Worm (Caenorhabditis elegans) whole organism, L4 larva: Measurements from ENCODE around the gene sec-24.1.

Source experiments
- D1046.2 ChIP-seq: fragments of 200-800 bp; sonication (Bioruptor generic); IDR thresholded peaks from 2 replicates; pipeline ENCODE4 v1.3.6; 2022; ENCODE audit warnings: missing genetic modification characterization, missing compliant biosample characterization
- F10B5.3 ChIP-seq: sonication (generic microtip); optimal IDR thresholded peaks from 2 replicates; lab custom pipeline; 2016; ENCODE audit warnings: mild to moderate bottlenecking, missing genetic modification characterization, missing compliant biosample characterization
- F26F4.8 ChIP-seq: fragments of 200-800 bp; sonication (Bioruptor generic); conservative IDR thresholded peaks from 2 replicates; pipeline ENCODE4 v1.3.6; 2022; ENCODE audit warnings: missing genetic modification characterization, missing compliant biosample characterization
- F37D6.2 ChIP-seq: sonication (generic microtip); optimal IDR thresholded peaks from 2 replicates; lab custom pipeline; 2016; ENCODE audit warnings: mild to moderate bottlenecking, missing genetic modification characterization, missing compliant biosample characterization
- R02D3.7 ChIP-seq: fragments of 150-350 bp; sonication (generic microtip); optimal IDR thresholded peaks from 3 replicates; lab custom pipeline; 2014; ENCODE audit warnings: missing biosample characterization, missing genetic modification characterization
- T26A8.4 ChIP-seq: fragments of 200-800 bp; sonication (Bioruptor generic); IDR thresholded peaks from 2 replicates; pipeline ENCODE4 v1.3.6; 2022; ENCODE audit warnings: missing genetic modification characterization, missing compliant biosample characterization
- Y105C5A.15 ChIP-seq: fragments of 200-800 bp; sonication (Bioruptor generic); IDR thresholded peaks from 2 replicates; pipeline ENCODE4 v1.3.6; 2022; ENCODE audit warnings: missing genetic modification characterization, missing compliant biosample characterization
- aly-2 ChIP-seq: sonication (generic microtip); optimal IDR thresholded peaks from 2 replicates; lab custom pipeline; 2018; ENCODE audit warnings: missing biosample characterization, missing genetic modification characterization
- ama-1 ChIP-seq: fragments of 150-350 bp; optimal IDR thresholded peaks from 2 replicates; lab custom pipeline; 2014; ENCODE audit warnings: inconsistent platforms, mixed read lengths
- arid-1 ChIP-seq: fragments of 200-800 bp; sonication (Bioruptor generic); conservative IDR thresholded peaks from 2 replicates; pipeline ENCODE4 v1.3.6; 2022; ENCODE audit warnings: missing genetic modification reagents, missing genetic modification characterization, missing compliant biosample characterization
- ceh-20 ChIP-seq: fragments of 200-800 bp; sonication (Bioruptor generic); IDR thresholded peaks from 2 replicates; pipeline ENCODE4 v1.3.6; 2022; ENCODE audit warnings: missing genetic modification reagents, missing genetic modification characterization, missing compliant biosample characterization
- ceh-28 ChIP-seq: fragments of 150-350 bp; optimal IDR thresholded peaks from 2 replicates; lab custom pipeline; 2014; ENCODE audit warnings: missing biosample characterization, missing genetic modification reagents, missing genetic modification characterization
- ceh-62 ChIP-seq: sonication (generic microtip); optimal IDR thresholded peaks from 2 replicates; lab custom pipeline; 2017; ENCODE audit warnings: missing biosample characterization, missing genetic modification characterization
- ces-1 ChIP-seq: fragments of 150-350 bp; sonication (generic microtip); optimal IDR thresholded peaks from 4 replicates; lab custom pipeline; 2014; ENCODE audit warnings: missing biosample characterization, missing genetic modification reagents, missing genetic modification characterization
- cey-2 ChIP-seq: sonication (generic microtip); optimal IDR thresholded peaks from 3 replicates; lab custom pipeline; 2017; ENCODE audit warnings: missing genetic modification characterization, mild to moderate bottlenecking, missing compliant biosample characterization, antibody characterized with exemption, borderline replicate concordance; ENCODE audit not compliant: insufficient read depth
- ctbp-1 ChIP-seq: fragments of 200-800 bp; sonication (Bioruptor generic); IDR thresholded peaks from 2 replicates; pipeline ENCODE4 v1.3.6; 2022; ENCODE audit warnings: missing genetic modification reagents, missing genetic modification characterization, missing compliant biosample characterization
- daf-19 ChIP-seq: fragments of 200-800 bp; sonication (Bioruptor generic); conservative IDR thresholded peaks from 2 replicates; pipeline ENCODE4 v1.3.6; 2022; ENCODE audit warnings: missing genetic modification characterization, missing compliant biosample characterization
- dmd-6 ChIP-seq: fragments of 200-800 bp; sonication (Bioruptor generic); IDR thresholded peaks from 2 replicates; pipeline ENCODE4 v1.3.6; 2022; ENCODE audit warnings: missing genetic modification reagents, missing genetic modification characterization, missing compliant biosample characterization
- dmd-8 ChIP-seq: fragments of 200-800 bp; sonication (Bioruptor generic); IDR thresholded peaks from 2 replicates; pipeline ENCODE4 v1.3.6; 2022; ENCODE audit warnings: missing genetic modification characterization, missing compliant biosample characterization
- dpl-1 ChIP-seq: fragments of 150-350 bp; optimal IDR thresholded peaks from 2 replicates; lab custom pipeline; 2014; ENCODE audit warnings: missing biosample characterization, missing genetic modification reagents, missing genetic modification characterization
- dve-1 ChIP-seq: sonication (generic microtip); optimal IDR thresholded peaks from 2 replicates; lab custom pipeline; 2017; ENCODE audit warnings: antibody characterized with exemption, mild to moderate bottlenecking, missing genetic modification characterization, missing compliant biosample characterization; ENCODE audit not compliant: insufficient read depth
- egl-27 ChIP-seq: sonication (generic microtip); optimal IDR thresholded peaks from 3 replicates; lab custom pipeline; 2017; ENCODE audit warnings: missing biosample characterization, missing genetic modification reagents, missing genetic modification characterization
- egl-43 ChIP-seq: fragments of 200-800 bp; sonication (Bioruptor generic); IDR thresholded peaks from 2 replicates; pipeline ENCODE4 v1.3.6; 2022; ENCODE audit warnings: missing genetic modification reagents, missing genetic modification characterization, missing compliant biosample characterization
- fkh-10 ChIP-seq: fragments of 150-350 bp; optimal IDR thresholded peaks from 2 replicates; lab custom pipeline; 2014; ENCODE audit warnings: missing biosample characterization, missing genetic modification reagents, missing genetic modification characterization
- gei-8 ChIP-seq: fragments of 200-800 bp; sonication (Bioruptor generic); optimal IDR thresholded peaks from 2 replicates; lab custom pipeline; 2018; ENCODE audit warnings: mild to moderate bottlenecking, missing genetic modification characterization, missing compliant biosample characterization
- hif-1 ChIP-seq, 2 experiments: sonication (generic microtip); optimal IDR thresholded peaks; 2 replicates each; lab custom pipeline; 2016 to 2017; ENCODE audit warnings: missing compliant biosample characterization in 2 of 2, missing genetic modification characterization in 2 of 2, missing genetic modification reagents in 2 of 2, missing genotype in 2 of 2, mild to moderate bottlenecking in 1 of 2
- hlh-11 ChIP-seq: fragments of 200-800 bp; sonication (Bioruptor generic); optimal IDR thresholded peaks from 2 replicates; lab custom pipeline; 2018; ENCODE audit warnings: mild to moderate bottlenecking, missing genetic modification characterization, missing compliant biosample characterization
- lim-7 ChIP-seq: fragments of 200-800 bp; sonication (Bioruptor generic); IDR thresholded peaks from 2 replicates; pipeline ENCODE4 v1.3.6; 2022; ENCODE audit warnings: missing genetic modification characterization, missing compliant biosample characterization
- lin-15B ChIP-seq: fragments of 150-350 bp; sonication (generic microtip); optimal IDR thresholded peaks from 3 replicates; lab custom pipeline; 2014; ENCODE audit warnings: missing biosample characterization, missing genetic modification characterization
- lin-29 ChIP-seq: fragments of 200-800 bp; sonication (Bioruptor generic); IDR thresholded peaks from 2 replicates; pipeline ENCODE4 v1.3.6; 2022; ENCODE audit warnings: missing genetic modification reagents, missing genetic modification characterization, missing compliant biosample characterization
- madf-5 ChIP-seq, 2 experiments: fragments of 200-800 bp; sonication (Bioruptor generic); IDR thresholded peaks; 2 replicates each; pipeline ENCODE4 v1.3.6; 2022; ENCODE audit warnings: missing compliant biosample characterization in 2 of 2, missing genetic modification characterization in 2 of 2
- mdt-29 ChIP-seq: fragments of 200-800 bp; sonication (Bioruptor generic); IDR thresholded peaks from 2 replicates; pipeline ENCODE4 v1.3.6; 2022; ENCODE audit warnings: missing genetic modification reagents, missing genetic modification characterization, missing compliant biosample characterization
- mes-2 ChIP-seq: sonication (generic microtip); optimal IDR thresholded peaks from 2 replicates; lab custom pipeline; 2016; ENCODE audit warnings: missing genotype, mild to moderate bottlenecking, missing genetic modification characterization, missing compliant biosample characterization; ENCODE audit not compliant: poor library complexity, severe bottlenecking
- mxl-3 ChIP-seq: fragments of 200-800 bp; sonication (Bioruptor generic); optimal IDR thresholded peaks from 2 replicates; lab custom pipeline; 2018; ENCODE audit warnings: mild to moderate bottlenecking, missing genetic modification characterization, missing compliant biosample characterization
- nhr-102 ChIP-seq: sonication (generic microtip); optimal IDR thresholded peaks from 2 replicates; lab custom pipeline; 2016; ENCODE audit warnings: mild to moderate bottlenecking, missing genetic modification characterization, moderate library complexity, missing compliant biosample characterization
- nhr-11 ChIP-seq: fragments of 150-350 bp; optimal IDR thresholded peaks from 2 replicates; lab custom pipeline; 2014; ENCODE audit warnings: missing biosample characterization, missing genetic modification characterization
- nhr-28 ChIP-seq: fragments of 150-350 bp; optimal IDR thresholded peaks from 2 replicates; lab custom pipeline; 2014; ENCODE audit warnings: missing biosample characterization, missing genetic modification characterization
- nhr-41 ChIP-seq: fragments of 200-800 bp; sonication (Bioruptor generic); IDR thresholded peaks from 2 replicates; pipeline ENCODE4 v1.3.6; 2022; ENCODE audit warnings: missing genetic modification reagents, missing genetic modification characterization, missing compliant biosample characterization
- nhr-48 ChIP-seq: sonication (generic microtip); optimal IDR thresholded peaks from 2 replicates; lab custom pipeline; 2016; ENCODE audit warnings: mild to moderate bottlenecking, missing genetic modification characterization, missing compliant biosample characterization
- pha-4 ChIP-seq, 2 experiments: fragments of 150-350 bp in 1 of 2; fragments of 200-800 bp in 1 of 2; sonication (Bioruptor generic) in 1 of 2; IDR thresholded peaks in 1 of 2; optimal IDR thresholded peaks in 1 of 2; 2 replicates each; pipeline versions ENCODE4 v1.3.6 to Lab custom; 2014 to 2022; ENCODE audit warnings: missing genetic modification characterization in 2 of 2, missing genetic modification reagents in 2 of 2, missing biosample characterization in 1 of 2, missing compliant biosample characterization in 1 of 2
- php-3 ChIP-seq: fragments of 200-800 bp; sonication (Bioruptor generic); IDR thresholded peaks from 2 replicates; pipeline ENCODE4 v1.3.6; 2022; ENCODE audit warnings: missing genetic modification reagents, missing genetic modification characterization, missing compliant biosample characterization
- pqm-1 ChIP-seq: sonication (generic microtip); optimal IDR thresholded peaks from 2 replicates; lab custom pipeline; 2017; ENCODE audit warnings: missing biosample characterization, missing genetic modification characterization
- sdz-12 ChIP-seq: fragments of 200-800 bp; sonication (Bioruptor generic); optimal IDR thresholded peaks from 2 replicates; lab custom pipeline; 2018; ENCODE audit warnings: mild to moderate bottlenecking, missing genetic modification characterization, missing compliant biosample characterization
- set-16 ChIP-seq: fragments of 200-800 bp; sonication (Bioruptor generic); IDR thresholded peaks from 2 replicates; pipeline ENCODE4 v1.3.6; 2022; ENCODE audit warnings: missing genetic modification reagents, missing genetic modification characterization, missing compliant biosample characterization
- tag-97 ChIP-seq: fragments of 200-800 bp; sonication (Bioruptor generic); IDR thresholded peaks from 2 replicates; pipeline ENCODE4 v1.3.6; 2022; ENCODE audit warnings: missing genetic modification characterization, missing compliant biosample characterization
- unc-62 ChIP-seq, 3 experiments: fragments of 150-350 bp in 1 of 3; sonication (generic microtip); optimal IDR thresholded peaks in 2 of 3; peaks in 1 of 3; 1 replicate in 1 of 3; 2 replicates in 2 of 3; lab custom pipeline; 2014 to 2017; ENCODE audit warnings: missing biosample characterization in 3 of 3, missing genetic modification characterization in 3 of 3, missing genetic modification reagents in 3 of 3, missing genotype in 1 of 3
- vab-7 ChIP-seq: fragments of 200-800 bp; sonication (Bioruptor generic); IDR thresholded peaks from 2 replicates; pipeline ENCODE4 v1.3.6; 2022; ENCODE audit warnings: missing genetic modification reagents, missing genetic modification characterization, missing compliant biosample characterization
- zip-11 ChIP-seq: fragments of 200-800 bp; sonication (Bioruptor generic); IDR thresholded peaks from 2 replicates; pipeline ENCODE4 v1.3.6; 2022; ENCODE audit warnings: missing genetic modification characterization, missing compliant biosample characterization
- zip-2 ChIP-seq: fragments of 150-350 bp; optimal IDR thresholded peaks from 2 replicates; lab custom pipeline; 2014; ENCODE audit warnings: missing biosample characterization, missing genetic modification characterization

sec-24.1 gene

DNA sequence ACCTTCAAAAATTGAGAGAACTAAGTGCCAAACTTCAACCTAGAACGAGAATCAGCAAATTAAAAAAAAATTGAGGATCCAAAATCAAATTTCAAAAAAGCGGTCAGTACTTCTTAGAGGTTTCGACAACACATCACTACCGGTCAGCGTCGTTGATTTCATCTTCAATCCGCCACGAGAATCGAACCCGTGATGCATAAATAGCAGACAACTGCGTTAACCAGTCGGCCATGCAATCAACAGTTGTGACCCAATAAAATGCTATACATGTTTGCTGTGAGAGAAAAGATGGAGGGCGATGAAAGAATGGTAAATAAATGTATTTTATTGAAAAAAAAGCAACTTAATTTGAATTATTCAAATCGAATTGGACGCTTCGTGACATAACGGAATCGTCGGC, 16.3 kb downstream of the sec-24.1 start (continued):
- TF ChIP-seq zip-2 (tag; lab: Kevin White, UChicago) = peak; percentile 48
- no peak; the same call in 1 of the 2 replicates for TF ChIP-seq arid-1 (GFP tag; lab: Robert Waterston, UW)
- TF ChIP-seq daf-19 (GFP tag; lab: Robert Waterston, UW) = peak; percentile 72
- no peak for TF ChIP-seq mdt-29 (GFP tag; lab: Robert Waterston, UW)
- no peak for TF ChIP-seq dve-1 (tag; lab: Kevin White, UChicago)
- no peak; the same call in 1 of the 2 replicates for TF ChIP-seq vab-7
- peak; percentile 34 for TF ChIP-seq gei-8 (GFP tag; lab: Kevin White, UChicago)
- peak; percentile 71 for TF ChIP-seq dmd-6 (GFP tag; lab: Robert Waterston, UW)
- TF ChIP-seq php-3 (GFP tag; lab: Robert Waterston, UW) = peak; percentile 16; the same call in 1 of the 2 replicates
- TF ChIP-seq hif-1 (tag; optimal IDR thresholded peaks at IDR 0.05; lab: Kevin White, UChicago) = no peak
- TF ChIP-seq egl-43 (GFP tag; lab: Robert Waterston, UW) = no peak
- TF ChIP-seq egl-27 = no peak
- no peak for TF ChIP-seq fkh-10 (GFP tag; lab: Kevin White, UChicago)
- peak; percentile 69 for TF ChIP-seq nhr-41 (GFP tag; lab: Robert Waterston, UW)
- TF ChIP-seq nhr-48 (tag; lab: Kevin White, UChicago) = no peak
- no peak for TF ChIP-seq ces-1
- TF ChIP-seq cey-2 (tag; lab: Kevin White, UChicago) = no peak
- TF ChIP-seq ctbp-1 (GFP tag; lab: Robert Waterston, UW) = peak; percentile 81
- peak in 1 of 2 experiments; percentile 96 for TF ChIP-seq unc-62 (GFP tag; optimal IDR thresholded peaks at IDR 0.05 in 1 of 2; lab: Kevin White, UChicago)
- TF ChIP-seq unc-62 (tag; optimal IDR thresholded peaks at IDR 0.05; lab: Kevin White, UChicago) = no peak
- peak; percentile 79 for TF ChIP-seq sdz-12 (GFP tag; lab: Kevin White, UChicago)
- peak; percentile 84 for TF ChIP-seq nhr-102
- TF ChIP-seq ceh-20 (GFP tag; lab: Robert Waterston, UW) = no peak
- no peak for TF ChIP-seq ama-1 (lab: Kevin White, UChicago)
- TF ChIP-seq nhr-28 = no peak
- no peak for TF ChIP-seq aly-2
- TF ChIP-seq R02D3.7 (tag; lab: Kevin White, UChicago) = no peak
- peak; percentile 85 to 91; a peak in 2 of 4 replicates for TF ChIP-seq madf-5 (GFP tag; IDR thresholded peaks at IDR 0.05; lab: Robert Waterston, UW)
- peak; percentile 39 for TF ChIP-seq F10B5.3 (tag; lab: Kevin White, UChicago)
- TF ChIP-seq pha-4 (GFP tag; IDR thresholded peaks at IDR 0.05; lab: Robert Waterston, UW) = no peak
- TF ChIP-seq pha-4 (tag; optimal IDR thresholded peaks at IDR 0.05; lab: Kevin White, UChicago) = no peak
- peak; percentile 24 for TF ChIP-seq F37D6.2 (tag; lab: Kevin White, UChicago)
- no peak for TF ChIP-seq tag-97
- peak; percentile 29 for TF ChIP-seq pqm-1 (tag; lab: Kevin White, UChicago)
- 0 out of 2 replicates have a peak, but pooled peaks have one; percentile 66 for TF ChIP-seq zip-11 (GFP tag; lab: Robert Waterston, UW)
- TF ChIP-seq ceh-62 = no peak
- peak; percentile 89 for TF ChIP-seq mes-2 (tag; lab: Kevin White, UChicago)
- peak; percentile 38 for TF ChIP-seq dpl-1
- TF ChIP-seq T26A8.4 (GFP tag; lab: Robert Waterston, UW) = no peak; the same call in 1 of the 2 replicates
- TF ChIP-seq F26F4.8 (GFP tag; lab: Robert Waterston, UW) = no peak; the same call in 1 of the 2 replicates
- TF ChIP-seq lin-29 (GFP tag; lab: Robert Waterston, UW) = no peak
- TF ChIP-seq dmd-8 = peak; percentile 90
- TF ChIP-seq ceh-28 (tag; lab: Kevin White, UChicago) = no peak
- TF ChIP-seq set-16 (GFP tag; lab: Robert Waterston, UW) = no peak
- TF ChIP-seq hlh-11 (tag; lab: Kevin White, UChicago) = no peak
- 0 out of 2 replicates have a peak, but pooled peaks have one; percentile 56 for TF ChIP-seq D1046.2 (GFP tag; lab: Robert Waterston, UW)
- TF ChIP-seq mxl-3 (GFP tag; lab: Kevin White, UChicago) = no peak
- no peak; the same call in 1 of the 2 replicates for TF ChIP-seq lim-7 (GFP tag; lab: Robert Waterston, UW)
- TF ChIP-seq nhr-11 = peak; percentile 70
- TF ChIP-seq lin-15B = no peak
- TF ChIP-seq Y105C5A.15 (GFP tag; lab: Robert Waterston, UW) = peak; percentile 39; the same call in 1 of the 2 replicates
